Worm (Caenorhabditis elegans) whole organism, L3 larva: ENCODE results near the gene brd-1.

ENCODE experiments used
- ZK546.5 ChIP-seq: sonication (generic microtip); optimal IDR thresholded peaks from 2 replicates; lab custom pipeline; 2017; ENCODE audit warnings: missing biosample characterization, missing genetic modification characterization
- ama-1 ChIP-seq: fragments of 150-350 bp; optimal IDR thresholded peaks from 2 replicates; lab custom pipeline; 2018
- hmg-11 ChIP-seq: sonication (generic microtip); optimal IDR thresholded peaks from 2 replicates; lab custom pipeline; 2016; ENCODE audit warnings: missing genetic modification characterization, missing compliant biosample characterization
- lsy-12 ChIP-seq: sonication (generic microtip); optimal IDR thresholded peaks from 2 replicates; lab custom pipeline; 2016; ENCODE audit warnings: mild to moderate bottlenecking, missing genetic modification characterization, missing compliant biosample characterization
- nfya-1 ChIP-seq: sonication (generic microtip); optimal IDR thresholded peaks from 2 replicates; lab custom pipeline; 2017; ENCODE audit warnings: missing genetic modification characterization, mild to moderate bottlenecking, missing compliant biosample characterization, antibody characterized with exemption, moderate library complexity; ENCODE audit not compliant: insufficient read depth
- nhr-237 ChIP-seq: fragments of 150-350 bp; optimal IDR thresholded peaks from 2 replicates; lab custom pipeline; 2014; ENCODE audit warnings: missing biosample characterization, missing genetic modification characterization
- nhr-28 ChIP-seq: fragments of 150-350 bp; optimal IDR thresholded peaks from 2 replicates; lab custom pipeline; 2014; ENCODE audit warnings: missing biosample characterization, missing genetic modification characterization
- pha-4 ChIP-seq: fragments of 150-350 bp; optimal IDR thresholded peaks from 2 replicates; lab custom pipeline; 2014; ENCODE audit warnings: missing biosample characterization, missing genetic modification reagents, missing genetic modification characterization
- pqm-1 ChIP-seq: fragments of 150-350 bp; optimal IDR thresholded peaks from 2 replicates; lab custom pipeline; 2017; ENCODE audit warnings: missing biosample characterization, missing genetic modification characterization, inconsistent platforms
- sea-2 ChIP-seq: fragments of 150-350 bp; sonication (generic microtip); optimal IDR thresholded peaks from 4 replicates; lab custom pipeline; 2014; ENCODE audit warnings: missing biosample characterization, missing genetic modification reagents, missing genetic modification characterization
- skn-1 ChIP-seq: fragments of 150-350 bp; optimal IDR thresholded peaks from 2 replicates; lab custom pipeline; 2014; ENCODE audit warnings: missing biosample characterization, missing genetic modification characterization
- snpc-4 ChIP-seq: fragments of 150-350 bp; optimal IDR thresholded peaks from 2 replicates; lab custom pipeline; 2014; ENCODE audit warnings: missing biosample characterization, missing genetic modification characterization
- tbx-2 ChIP-seq: sonication (generic microtip); optimal IDR thresholded peaks from 2 replicates; lab custom pipeline; 2016; ENCODE audit warnings: mild to moderate bottlenecking, missing genetic modification characterization, missing compliant biosample characterization

DNA sequence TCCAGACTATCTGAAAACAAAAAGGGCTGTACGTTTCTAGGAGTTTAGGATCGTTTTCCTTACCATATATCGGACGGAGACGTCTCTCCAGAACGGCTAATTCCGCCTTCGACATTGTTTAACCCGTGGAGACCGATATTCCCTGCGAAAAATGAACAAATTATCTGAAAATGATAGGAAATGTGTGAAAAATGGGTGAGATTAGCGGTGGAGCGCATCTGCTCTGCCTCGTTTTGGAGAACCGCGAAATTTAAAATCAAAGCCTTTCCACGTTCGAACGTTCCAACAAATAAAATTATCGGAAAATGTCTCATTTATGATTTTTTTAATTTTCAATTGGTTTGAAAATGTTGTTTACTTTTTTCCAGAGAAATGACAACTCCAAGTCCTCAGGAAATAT, 20.0 kb downstream of the brd-1 start, which contains the start of the genes cra-1 and kbp-1:
- TF ChIP-seq snpc-4 (tag; lab: Kevin White, UChicago) (peak; percentile 32), ZK546.5 (tag; lab: Kevin White, UChicago) (no peak), hmg-11 (no peak), ama-1 (lab: Kevin White, UChicago) (no peak), pqm-1 (tag; lab: Kevin White, UChicago) (no peak), tbx-2 (tag; lab: Kevin White, UChicago) (no peak), nhr-28 (no peak), pha-4 (tag; lab: Kevin White, UChicago) (peak; percentile 52), nfya-1 (tag; lab: Kevin White, UChicago) (peak; percentile 52), sea-2 (GFP tag; lab: Kevin White, UChicago) (no peak), skn-1 (tag; lab: Kevin White, UChicago) (peak; percentile 37), lsy-12 (tag; lab: Kevin White, UChicago) (no peak), nhr-237 (tag; lab: Kevin White, UChicago) (no peak)
